Fruit fly (Drosophila melanogaster) whole organism, embryonic: ENCODE results near the gene Tcs6.

Experiments used
- Asciz ChIP-seq: fragments of 200-800 bp; sonication (Bioruptor generic); optimal IDR thresholded peaks from 2 replicates; lab custom pipeline; 2017; ENCODE audit warnings: missing biosample characterization, mild to moderate bottlenecking, missing genetic modification characterization, missing genetic modification reagents
- CG10431 ChIP-seq: fragments of 200-800 bp; sonication (Bioruptor generic); optimal IDR thresholded peaks from 3 replicates; lab custom pipeline; 2018; ENCODE audit warnings: missing biosample characterization, mild to moderate bottlenecking, missing genetic modification characterization
- CG11085 ChIP-seq: fragments of 200-800 bp; sonication (Bioruptor generic); IDR thresholded peaks from 2 replicates; pipeline ENCODE4 v1.3.6; 2022; ENCODE audit warnings: missing biosample characterization, missing genetic modification characterization
- CG11093 ChIP-seq: fragments of 200-800 bp; sonication (Bioruptor generic); IDR thresholded peaks from 3 replicates; pipeline ENCODE4 v1.3.6; 2022; ENCODE audit warnings: missing biosample characterization, missing genetic modification characterization
- CG11695 ChIP-seq: fragments of 200-800 bp; sonication (Bioruptor generic); IDR thresholded peaks from 3 replicates; pipeline ENCODE4 v1.3.6; 2022; ENCODE audit warnings: missing biosample characterization, missing genetic modification characterization
- CG11723 ChIP-seq: fragments of 200-800 bp; sonication (Bioruptor generic); optimal IDR thresholded peaks from 2 replicates; lab custom pipeline; 2017; ENCODE audit warnings: missing biosample characterization, mild to moderate bottlenecking, missing genetic modification characterization
- CG13775 ChIP-seq: fragments of 200-800 bp; sonication (Bioruptor generic); optimal IDR thresholded peaks from 3 replicates; lab custom pipeline; 2017; ENCODE audit warnings: missing biosample characterization, mild to moderate bottlenecking, missing genetic modification characterization
- CG14014 ChIP-seq: fragments of 200-800 bp; sonication (Bioruptor generic); IDR thresholded peaks from 2 replicates; pipeline ENCODE4 v1.3.6; 2022; ENCODE audit warnings: missing biosample characterization, missing genetic modification characterization
- CG14710 ChIP-seq: fragments of 200-800 bp; sonication (Bioruptor generic); optimal IDR thresholded peaks from 3 replicates; lab custom pipeline; 2019; ENCODE audit warnings: missing biosample characterization, mild to moderate bottlenecking, missing genetic modification characterization, moderate library complexity
- CG1603 ChIP-seq: fragments of 200-800 bp; sonication (Bioruptor generic); optimal IDR thresholded peaks from 2 replicates; lab custom pipeline; 2019; ENCODE audit warnings: missing biosample characterization, mild to moderate bottlenecking, missing genetic modification characterization, moderate library complexity
- CG1647 ChIP-seq: fragments of 200-800 bp; sonication (Bioruptor generic); optimal IDR thresholded peaks from 3 replicates; lab custom pipeline; 2016; ENCODE audit warnings: missing biosample characterization, missing genetic modification characterization
- CG17186 ChIP-seq: fragments of 200-800 bp; sonication (Bioruptor generic); optimal IDR thresholded peaks from 3 replicates; lab custom pipeline; 2017; ENCODE audit warnings: missing biosample characterization, missing genetic modification reagents, missing genetic modification characterization
- CG17829 ChIP-seq: fragments of 200-800 bp; optimal IDR thresholded peaks from 2 replicates; lab custom pipeline; 2019; ENCODE audit warnings: missing biosample characterization, mild to moderate bottlenecking, missing genetic modification characterization, moderate library complexity
- CG2202 ChIP-seq: fragments of 200-800 bp; sonication (Bioruptor generic); optimal IDR thresholded peaks from 2 replicates; lab custom pipeline; 2018; ENCODE audit warnings: missing biosample characterization, mild to moderate bottlenecking, missing genetic modification characterization
- CG2712 ChIP-seq: fragments of 200-800 bp; optimal IDR thresholded peaks from 3 replicates; lab custom pipeline; 2019; ENCODE audit warnings: missing biosample characterization, mild to moderate bottlenecking, missing genetic modification characterization, moderate library complexity
- CG30431 ChIP-seq: fragments of 200-800 bp; sonication (Bioruptor generic); optimal IDR thresholded peaks from 2 replicates; lab custom pipeline; 2017; ENCODE audit warnings: missing biosample characterization, missing genetic modification characterization
- CG31388 ChIP-seq: fragments of 200-800 bp; sonication (Bioruptor generic); optimal IDR thresholded peaks from 2 replicates; lab custom pipeline; 2016; ENCODE audit warnings: missing biosample characterization, missing genetic modification characterization
- CG33213 ChIP-seq: fragments of 200-800 bp; sonication (Bioruptor generic); optimal IDR thresholded peaks from 3 replicates; lab custom pipeline; 2016; ENCODE audit warnings: missing biosample characterization, missing genetic modification characterization
- CG4730 ChIP-seq: fragments of 200-800 bp; sonication (Bioruptor generic); IDR thresholded peaks from 2 replicates; pipeline ENCODE4 v1.3.6; 2022; ENCODE audit warnings: missing biosample characterization, missing genetic modification characterization
- CG4820 ChIP-seq: fragments of 200-800 bp; sonication (Bioruptor generic); optimal IDR thresholded peaks from 3 replicates; lab custom pipeline; 2016; ENCODE audit warnings: missing biosample characterization, missing genetic modification characterization
- CG7357 ChIP-seq: fragments of 200-800 bp; sonication (Bioruptor generic); IDR thresholded peaks from 3 replicates; pipeline ENCODE4 v1.3.6; 2022; ENCODE audit warnings: missing biosample characterization, missing genetic modification characterization
- CG7556 ChIP-seq: fragments of 200-800 bp; sonication (Bioruptor generic); optimal IDR thresholded peaks from 2 replicates; lab custom pipeline; 2017; ENCODE audit warnings: missing biosample characterization, mild to moderate bottlenecking, missing genetic modification characterization
- CG9215 ChIP-seq: fragments of 200-800 bp; sonication (Bioruptor generic); IDR thresholded peaks from 2 replicates; pipeline ENCODE4 v1.3.6; 2022; ENCODE audit warnings: missing biosample characterization, missing genetic modification characterization
- CG9727 ChIP-seq: fragments of 200-800 bp; sonication (Bioruptor generic); optimal IDR thresholded peaks from 3 replicates; lab custom pipeline; 2017; ENCODE audit warnings: missing biosample characterization, mild to moderate bottlenecking, missing genetic modification characterization
- D19A ChIP-seq: fragments of 200-800 bp; optimal IDR thresholded peaks from 3 replicates; lab custom pipeline; 2019; ENCODE audit warnings: missing biosample characterization, mild to moderate bottlenecking, missing genetic modification characterization, moderate library complexity
- D19B ChIP-seq: fragments of 200-800 bp; sonication (Bioruptor generic); optimal IDR thresholded peaks from 2 replicates; lab custom pipeline; 2017; ENCODE audit warnings: missing biosample characterization, mild to moderate bottlenecking, missing genetic modification characterization
- Dll ChIP-seq: fragments of 200-800 bp; sonication (Bioruptor generic); IDR thresholded peaks from 4 replicates; pipeline ENCODE4 v1.3.6; 2022; ENCODE audit warnings: missing biosample characterization, missing genetic modification characterization; ENCODE audit not compliant: partially characterized antibody
- Eip74EF ChIP-seq, 2 experiments: fragments of 200-800 bp in 1 of 2; fragments of >200 bp in 1 of 2; sonication (Bioruptor generic) in 1 of 2; optimal IDR thresholded peaks; 2 replicates each; lab custom pipeline; 2017 to 2019; ENCODE audit warnings: missing biosample characterization in 2 of 2, missing genetic modification characterization in 2 of 2, mild to moderate bottlenecking in 1 of 2, moderate library complexity in 1 of 2
- Hr78 ChIP-seq, 2 experiments: fragments of 200-800 bp in 1 of 2; fragments of >200 bp in 1 of 2; sonication (Bioruptor generic) in 1 of 2; optimal IDR thresholded peaks; 2 replicates each; lab custom pipeline; 2017 to 2019; ENCODE audit warnings: missing biosample characterization in 2 of 2, missing genetic modification characterization in 2 of 2, mild to moderate bottlenecking in 1 of 2, moderate library complexity in 1 of 2
- MBD-R2 ChIP-seq: fragments of 200-800 bp; sonication (Bioruptor generic); IDR thresholded peaks from 2 replicates; pipeline ENCODE4 v1.3.6; 2022; ENCODE audit warnings: missing biosample characterization, missing genetic modification characterization
- Mes4 ChIP-seq: fragments of 200-800 bp; sonication (Bioruptor generic); optimal IDR thresholded peaks from 2 replicates; lab custom pipeline; 2016; ENCODE audit warnings: missing biosample characterization, missing genetic modification characterization
- Nf-YC ChIP-seq: fragments of 200-800 bp; optimal IDR thresholded peaks from 3 replicates; lab custom pipeline; 2019; ENCODE audit warnings: missing biosample characterization, mild to moderate bottlenecking, missing genetic modification characterization, moderate library complexity
- Oli ChIP-seq: fragments of 200-800 bp; sonication (Bioruptor generic); optimal IDR thresholded peaks from 2 replicates; lab custom pipeline; 2018; ENCODE audit warnings: missing biosample characterization, mild to moderate bottlenecking, missing genetic modification characterization, moderate library complexity
- Ptx1 ChIP-seq: fragments of 200-800 bp; sonication (Bioruptor generic); IDR thresholded peaks from 2 replicates; pipeline ENCODE4 v1.3.6; 2022; ENCODE audit warnings: missing biosample characterization, missing genetic modification characterization
- abd-A ChIP-seq: fragments of 200-800 bp; sonication (Bioruptor generic); optimal IDR thresholded peaks from 3 replicates; lab custom pipeline; 2019; ENCODE audit warnings: missing biosample characterization, mild to moderate bottlenecking, missing genetic modification characterization, moderate library complexity
- br ChIP-seq: fragments of >200 bp; optimal IDR thresholded peaks from 2 replicates; lab custom pipeline; 2017
- ci ChIP-seq: fragments of 200-800 bp; sonication (Bioruptor generic); IDR thresholded peaks from 3 replicates; pipeline ENCODE4 v1.3.6; 2022; ENCODE audit warnings: missing biosample characterization, missing genetic modification characterization
- dysf ChIP-seq: fragments of 200-800 bp; sonication (Bioruptor generic); IDR thresholded peaks from 3 replicates; pipeline ENCODE4 v1.3.6; 2022; ENCODE audit warnings: missing biosample characterization, missing genetic modification characterization
- esg ChIP-seq: fragments of 200-800 bp; sonication (Bioruptor generic); conservative IDR thresholded peaks from 2 replicates; pipeline ENCODE4 v1.3.6; 2022; ENCODE audit warnings: missing biosample characterization, missing genetic modification characterization
- lbe ChIP-seq: fragments of 200-800 bp; sonication (Bioruptor generic); optimal IDR thresholded peaks from 2 replicates; lab custom pipeline; 2016; ENCODE audit warnings: missing biosample characterization, mild to moderate bottlenecking, missing genetic modification characterization
- lov ChIP-seq, 2 experiments: fragments of 200-800 bp in 1 of 2; fragments of >200 bp in 1 of 2; sonication (Bioruptor generic) in 1 of 2; IDR thresholded peaks in 1 of 2; optimal IDR thresholded peaks in 1 of 2; 2 replicates in 1 of 2; 3 replicates in 1 of 2; pipeline versions ENCODE4 v1.3.6 to Lab custom; 2017 to 2022; ENCODE audit warnings: missing biosample characterization in 1 of 2, missing genetic modification characterization in 1 of 2
- nerfin-2 ChIP-seq: fragments of 200-800 bp; sonication (Bioruptor generic); IDR thresholded peaks from 2 replicates; pipeline ENCODE4 v1.3.6; 2022; ENCODE audit warnings: missing biosample characterization, missing genetic modification characterization; ENCODE audit not compliant: partially characterized antibody
- nom ChIP-seq: fragments of 200-800 bp; sonication (Bioruptor generic); optimal IDR thresholded peaks from 2 replicates; lab custom pipeline; 2017; ENCODE audit warnings: missing biosample characterization, missing genetic modification characterization, mild to moderate bottlenecking, moderate library complexity, missing genetic modification reagents
- ranshi ChIP-seq: fragments of 200-800 bp; sonication (Bioruptor generic); IDR thresholded peaks from 2 replicates; pipeline ENCODE4 v1.3.6; 2022; ENCODE audit warnings: missing biosample characterization, missing genetic modification characterization
- ro ChIP-seq: fragments of 200-800 bp; sonication (Bioruptor generic); IDR thresholded peaks from 2 replicates; pipeline ENCODE4 v1.3.6; 2022; ENCODE audit warnings: missing biosample characterization, missing genetic modification characterization
- sc ChIP-seq, 3 experiments: fragments of >200 bp in 2 of 3; fragments of 200-800 bp in 1 of 3; sonication (Bioruptor generic) in 1 of 3; optimal IDR thresholded peaks; 2 replicates in 2 of 3; 3 replicates in 1 of 3; lab custom pipeline; 2017; ENCODE audit warnings: mild to moderate bottlenecking in 1 of 3, missing biosample characterization in 1 of 3, missing genetic modification characterization in 1 of 3, missing genetic modification reagents in 1 of 3
- schlank ChIP-seq: fragments of 200-800 bp; sonication (Bioruptor generic); optimal IDR thresholded peaks from 2 replicates; lab custom pipeline; 2018; ENCODE audit warnings: missing biosample characterization, mild to moderate bottlenecking, missing genetic modification characterization
- sens ChIP-seq: fragments of 200-800 bp; sonication (Bioruptor generic); peaks from one replicate; lab custom pipeline; 2016; ENCODE audit warnings: missing biosample characterization, missing genetic modification characterization
- shn ChIP-seq: fragments of 200-800 bp; sonication (Bioruptor generic); optimal IDR thresholded peaks from 3 replicates; lab custom pipeline; 2016; ENCODE audit warnings: missing biosample characterization, missing genetic modification characterization

Tcs6 gene

dm6 chr3R:26081380-26081991 is 23.5 kb upstream of the Tcs6 start (continued):
- peak; percentile 16 for TF ChIP-seq Nf-YC (tag; lab: Kevin White, UChicago)
- TF ChIP-seq Dll (GFP tag; lab: Robert Waterston, UW): no peak
- TF ChIP-seq ranshi: peak; percentile 58; the same call in 1 of the 2 replicates
- 0 out of 2 replicates have a peak, but pooled peaks have one; percentile 44 for TF ChIP-seq CG14014
- TF ChIP-seq Ptx1 (GFP tag; lab: Robert Waterston, UW): peak; percentile 58
- TF ChIP-seq nerfin-2 (GFP tag; lab: Robert Waterston, UW): no peak
- TF ChIP-seq esg (GFP tag; lab: Robert Waterston, UW): peak; percentile 26; the same call in 1 of the 2 replicates
- TF ChIP-seq D19B (GFP tag; lab: Kevin White, UChicago): no peak
- no peak for TF ChIP-seq CG10431 (GFP tag; lab: Kevin White, UChicago)
- TF ChIP-seq abd-A (tag; lab: Kevin White, UChicago): no peak
- peak in 1 of 2 experiments; percentile 16 for TF ChIP-seq Hr78 (GFP tag; optimal IDR thresholded peaks at IDR 0.05; lab: Kevin White, UChicago)
- TF ChIP-seq CG17186 (GFP tag; lab: Kevin White, UChicago): no peak
- no peak for TF ChIP-seq CG33213
- no peak for TF ChIP-seq CG9215 (GFP tag; lab: Robert Waterston, UW)
- TF ChIP-seq br (lab: Kevin White, UChicago): no peak
- peak; percentile 27; the same call in 1 of the 2 replicates for TF ChIP-seq CG4730
- no peak for TF ChIP-seq shn (GFP tag; lab: Kevin White, UChicago)
- TF ChIP-seq CG11093 (GFP tag; lab: Robert Waterston, UW): peak; percentile 48; the same call in 1 of the 3 replicates
- TF ChIP-seq CG13775: peak; percentile 44
- no peak for TF ChIP-seq sc (optimal IDR thresholded peaks at IDR 0.05; lab: Kevin White, UChicago)
- TF ChIP-seq sc (GFP tag; optimal IDR thresholded peaks at IDR 0.05; lab: Kevin White, UChicago): peak; percentile 49
- peak; percentile 43 for TF ChIP-seq lbe (GFP tag; lab: Kevin White, UChicago)
- no peak for TF ChIP-seq Mes4 (GFP tag; lab: Kevin White, UChicago)
- TF ChIP-seq ro: no peak
- peak; percentile 52 for TF ChIP-seq CG4820
- TF ChIP-seq ci (GFP tag; lab: Robert Waterston, UW): peak; percentile 77
- TF ChIP-seq CG30431 (GFP tag; lab: Kevin White, UChicago): peak; percentile 2
- no peak for TF ChIP-seq CG11085
- TF ChIP-seq CG1647 (GFP tag; lab: Kevin White, UChicago): peak; percentile 4
- no peak for TF ChIP-seq CG7357
- TF ChIP-seq CG2202: peak; percentile 51
- TF ChIP-seq CG17829: peak; percentile 74
- no peak for TF ChIP-seq lov (optimal IDR thresholded peaks at IDR 0.05; lab: Kevin White, UChicago)
- TF ChIP-seq lov (GFP tag; IDR thresholded peaks at IDR 0.05; lab: Robert Waterston, UW): no peak
- TF ChIP-seq CG1603 (tag; lab: Kevin White, UChicago): peak; percentile 51
- TF ChIP-seq dysf (GFP tag; lab: Robert Waterston, UW): peak; percentile 78
- TF ChIP-seq CG9727: peak; percentile 69
- peak; percentile 70 for TF ChIP-seq CG14710 (tag; lab: Kevin White, UChicago)
- TF ChIP-seq Oli: peak; percentile 64
- TF ChIP-seq CG2712 (tag; lab: Kevin White, UChicago): peak; percentile 82
- TF ChIP-seq D19A: peak; percentile 60
- no peak for TF ChIP-seq CG31388 (GFP tag; lab: Kevin White, UChicago)
- TF ChIP-seq MBD-R2 (GFP tag; lab: Robert Waterston, UW): no peak
- TF ChIP-seq sens (GFP tag; lab: Kevin White, UChicago): peak; percentile 90
- TF ChIP-seq nom (GFP tag; lab: Kevin White, UChicago): peak; percentile 62
- no peak for TF ChIP-seq schlank (tag; lab: Kevin White, UChicago)
- no peak for TF ChIP-seq CG7556 (GFP tag; lab: Kevin White, UChicago)
- TF ChIP-seq Asciz (GFP tag; lab: Kevin White, UChicago): peak; percentile 50
- TF ChIP-seq Eip74EF (GFP tag; optimal IDR thresholded peaks at IDR 0.05; lab: Kevin White, UChicago): peak in 1 of 2 experiments; percentile 47
- peak; percentile 54; the same call in 1 of the 3 replicates for TF ChIP-seq CG11695 (GFP tag; lab: Robert Waterston, UW)
- TF ChIP-seq CG11723: no peak
